Worm (Caenorhabditis elegans): ENCODE data around the gene R05G6.1.

DNA sequence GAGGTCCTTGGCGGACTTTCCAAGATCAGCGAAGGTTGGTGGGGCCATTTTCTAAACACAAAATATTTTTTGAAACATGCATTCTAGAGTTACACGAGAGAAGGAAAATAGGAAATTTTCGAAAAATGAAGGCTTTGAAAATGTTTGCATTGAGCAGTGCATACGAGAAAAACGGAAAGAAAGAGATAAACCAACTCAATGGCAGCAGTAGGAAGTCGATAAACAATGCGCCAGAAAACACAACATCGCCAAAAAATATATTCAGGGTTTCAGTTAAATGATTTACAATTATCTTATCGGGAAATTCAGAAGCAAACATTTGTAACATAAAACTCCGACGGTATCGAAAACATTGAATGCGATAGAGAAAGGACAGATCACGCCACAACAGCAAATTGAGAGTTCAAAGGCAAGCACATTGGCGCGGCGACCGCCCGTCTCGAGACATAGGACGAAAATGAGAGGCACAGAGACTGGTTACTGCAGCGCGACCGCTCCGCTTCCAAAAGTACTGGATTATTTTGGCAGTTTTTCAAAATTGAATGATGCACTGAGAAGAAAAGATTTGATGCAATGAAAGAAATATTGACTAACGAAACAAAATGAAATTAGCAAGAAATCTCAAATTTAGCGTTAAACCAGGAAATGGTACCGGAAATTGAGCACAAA, 24.5 kb upstream of the R05G6.1 start, which contains the start of the genes vdac-1 and R05G6.5:
- TF ChIP-seq him-1 (tag; optimal IDR thresholded peaks at IDR 0.05) (no peak), dao-5 (tag; optimal IDR thresholded peaks at IDR 0.05) (no peak)

Measured in whole organism, L4/young adult.